Worm (Caenorhabditis elegans) whole organism, late embryonic: ENCODE measurements around the gene ttr-9.

ENCODE experiments used
- C38D4.7 ChIP-seq: fragments of 200-800 bp; sonication (Bioruptor generic); optimal IDR thresholded peaks from 2 replicates; lab custom pipeline; 2018; ENCODE audit warnings: mild to moderate bottlenecking, missing genetic modification characterization, moderate library complexity, missing compliant biosample characterization
- F13H6.1 ChIP-seq: sonication (generic microtip); optimal IDR thresholded peaks from 2 replicates; lab custom pipeline; 2016; ENCODE audit warnings: missing genetic modification characterization, missing compliant biosample characterization
- ceh-19 ChIP-seq: fragments of 200-800 bp; sonication (Bioruptor generic); optimal IDR thresholded peaks from 2 replicates; lab custom pipeline; 2018; ENCODE audit warnings: mild to moderate bottlenecking, missing genetic modification characterization, missing compliant biosample characterization
- ceh-45 ChIP-seq: fragments of 200-800 bp; sonication (Bioruptor generic); IDR thresholded peaks from 2 replicates; pipeline ENCODE4 v1.3.6; 2022; ENCODE audit warnings: missing genetic modification reagents, missing genetic modification characterization, missing compliant biosample characterization
- dmd-4 ChIP-seq: sonication (generic microtip); optimal IDR thresholded peaks from 2 replicates; lab custom pipeline; 2016; ENCODE audit warnings: borderline replicate concordance, missing genetic modification characterization, missing compliant biosample characterization
- hlh-13 ChIP-seq: fragments of 200-800 bp; sonication (Bioruptor generic); optimal IDR thresholded peaks from 2 replicates; lab custom pipeline; 2018; ENCODE audit warnings: mild to moderate bottlenecking, missing genetic modification characterization, missing compliant biosample characterization
- lin-11 ChIP-seq: fragments of 200-800 bp; sonication (Bioruptor generic); optimal IDR thresholded peaks from 2 replicates; lab custom pipeline; 2018; ENCODE audit warnings: mild to moderate bottlenecking, missing genetic modification characterization, missing compliant biosample characterization
- mec-3 ChIP-seq: sonication (generic microtip); optimal IDR thresholded peaks from 2 replicates; lab custom pipeline; 2016; ENCODE audit warnings: borderline replicate concordance, missing genetic modification characterization, missing compliant biosample characterization
- nhr-11 ChIP-seq: fragments of 150-350 bp; optimal IDR thresholded peaks from 2 replicates; lab custom pipeline; 2014; ENCODE audit warnings: missing biosample characterization, missing genetic modification characterization
- pqm-1 ChIP-seq: sonication (generic microtip); optimal IDR thresholded peaks from 2 replicates; lab custom pipeline; 2016; ENCODE audit warnings: missing genetic modification characterization, missing compliant biosample characterization

DNA sequence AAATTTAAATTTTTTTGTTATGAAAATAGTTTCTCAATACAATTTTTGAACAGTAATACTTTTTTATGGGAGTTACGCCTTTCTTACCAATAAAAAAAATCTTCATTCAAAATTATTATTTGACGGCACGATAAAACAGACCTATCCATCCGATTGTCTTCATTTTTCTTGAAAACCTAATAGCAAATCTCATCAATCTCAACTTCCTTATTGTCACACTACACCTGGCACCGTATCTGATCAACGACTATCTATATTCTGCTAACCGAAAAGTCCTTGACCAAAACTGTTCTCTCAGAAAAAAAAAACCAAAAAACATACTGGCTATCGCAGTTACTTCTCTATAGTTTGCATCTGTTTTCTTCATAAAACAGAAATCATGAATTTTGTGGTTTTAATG is 30.0 kb upstream of the ttr-9 start:
- TF ChIP-seq mec-3 (tag; lab: Kevin White, UChicago) (no peak), pqm-1 (tag; lab: Kevin White, UChicago) (no peak), C38D4.7 (GFP tag; lab: Kevin White, UChicago) (no peak), lin-11 (no peak), ceh-19 (no peak), ceh-45 (GFP tag; lab: Robert Waterston, UW) (no peak), dmd-4 (tag; lab: Kevin White, UChicago) (no peak), F13H6.1 (tag; lab: Kevin White, UChicago) (no peak), nhr-11 (tag; lab: Kevin White, UChicago) (no peak), hlh-13 (no peak)
